Fruit fly (Drosophila melanogaster): ENCODE data around the gene PolA2.

DNA sequence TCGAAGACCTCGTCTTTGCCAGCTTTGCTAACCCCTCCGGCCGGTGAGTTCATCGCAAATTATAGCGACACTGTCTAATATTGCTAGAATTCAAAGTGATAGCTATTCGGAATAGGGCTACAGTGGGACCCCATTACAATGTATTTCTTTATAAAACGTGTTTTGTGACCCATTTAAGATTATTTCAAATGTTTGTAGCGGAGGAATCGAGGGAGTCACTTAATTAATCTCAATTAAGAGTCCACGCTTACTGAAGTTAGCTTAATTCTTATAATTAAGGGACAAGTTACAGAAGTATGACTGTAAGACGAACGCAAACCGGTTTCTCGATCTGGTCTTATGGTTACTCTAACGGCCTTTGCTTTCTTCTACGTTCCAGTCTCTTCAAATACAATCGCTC, 50.7 kb downstream of the PolA2 start:
- TF ChIP-seq CTCF (optimal IDR thresholded peaks at IDR 0.05), result no peak
- TF ChIP-seq CG8478 (optimal IDR thresholded peaks at IDR 0.05), result no peak
